Fruit fly (Drosophila melanogaster) whole organism, embryonic: ENCODE data around the gene CG31321.

Experiments
- Atf6 ChIP-seq: fragments of 200-800 bp; sonication (Bioruptor generic); IDR thresholded peaks from 2 replicates; pipeline ENCODE4 v1.3.6; 2022; ENCODE audit warnings: missing biosample characterization, missing genetic modification characterization
- BtbVII ChIP-seq: fragments of 200-800 bp; sonication (Bioruptor generic); optimal IDR thresholded peaks from 3 replicates; lab custom pipeline; 2017; ENCODE audit warnings: missing biosample characterization, mild to moderate bottlenecking, missing genetic modification characterization
- CG10209 ChIP-seq: fragments of 200-800 bp; sonication (Bioruptor generic); optimal IDR thresholded peaks from 3 replicates; lab custom pipeline; 2017; ENCODE audit warnings: missing biosample characterization, mild to moderate bottlenecking, missing genetic modification characterization, missing genetic modification reagents
- CG1024 ChIP-seq: fragments of 200-800 bp; sonication (Bioruptor generic); IDR thresholded peaks from 2 replicates; pipeline ENCODE4 v1.3.6; 2022; ENCODE audit warnings: missing biosample characterization, missing genetic modification characterization
- CG10267 ChIP-seq: fragments of 200-800 bp; sonication (Bioruptor generic); optimal IDR thresholded peaks from 2 replicates; lab custom pipeline; 2018; ENCODE audit warnings: missing biosample characterization, mild to moderate bottlenecking, missing genetic modification characterization, moderate library complexity
- CG10274 ChIP-seq: fragments of 200-800 bp; sonication (Bioruptor generic); optimal IDR thresholded peaks from 3 replicates; lab custom pipeline; 2017; ENCODE audit warnings: missing biosample characterization, mild to moderate bottlenecking, missing genetic modification characterization
- CG13296 ChIP-seq: fragments of 200-800 bp; sonication (Bioruptor generic); optimal IDR thresholded peaks from 3 replicates; lab custom pipeline; 2018; ENCODE audit warnings: missing biosample characterization, mild to moderate bottlenecking, missing genetic modification characterization
- CG13624 ChIP-seq: fragments of 200-800 bp; sonication (Bioruptor generic); optimal IDR thresholded peaks from 2 replicates; lab custom pipeline; 2016; ENCODE audit warnings: missing biosample characterization, missing genetic modification characterization
- CG17186 ChIP-seq: fragments of 200-800 bp; sonication (Bioruptor generic); optimal IDR thresholded peaks from 3 replicates; lab custom pipeline; 2017; ENCODE audit warnings: missing biosample characterization, missing genetic modification reagents, missing genetic modification characterization
- CG2199 ChIP-seq: fragments of 200-800 bp; sonication (Bioruptor generic); IDR thresholded peaks from 3 replicates; pipeline ENCODE4 v1.3.6; 2022; ENCODE audit warnings: missing biosample characterization, missing genetic modification characterization
- CG2202 ChIP-seq: fragments of 200-800 bp; sonication (Bioruptor generic); optimal IDR thresholded peaks from 2 replicates; lab custom pipeline; 2018; ENCODE audit warnings: missing biosample characterization, mild to moderate bottlenecking, missing genetic modification characterization
- CG32772 ChIP-seq: fragments of 200-800 bp; sonication (Bioruptor generic); IDR thresholded peaks from 2 replicates; pipeline ENCODE4 v1.3.6; 2022; ENCODE audit warnings: missing biosample characterization, missing genetic modification characterization
- CG3281 ChIP-seq: fragments of 200-800 bp; sonication (Bioruptor generic); optimal IDR thresholded peaks from 3 replicates; lab custom pipeline; 2017; ENCODE audit warnings: missing biosample characterization, mild to moderate bottlenecking, missing genetic modification characterization
- CG4328 ChIP-seq: fragments of 200-800 bp; sonication (Bioruptor generic); optimal IDR thresholded peaks from 3 replicates; lab custom pipeline; 2017; ENCODE audit warnings: missing biosample characterization, missing genetic modification reagents, missing genetic modification characterization
- CG4617 ChIP-seq: fragments of 200-800 bp; sonication (Bioruptor generic); optimal IDR thresholded peaks from 3 replicates; lab custom pipeline; 2016; ENCODE audit warnings: missing biosample characterization, missing genetic modification characterization, borderline replicate concordance
- CG7745 ChIP-seq: fragments of 200-800 bp; sonication (Bioruptor generic); optimal IDR thresholded peaks from 2 replicates; lab custom pipeline; 2018; ENCODE audit warnings: missing biosample characterization, mild to moderate bottlenecking, missing genetic modification characterization, moderate library complexity
- CG8290 ChIP-seq, 3 experiments: fragments of 200-800 bp; sonication (Bioruptor generic); optimal IDR thresholded peaks; 2 replicates each; lab custom pipeline; 2016 to 2019; ENCODE audit warnings: missing biosample characterization in 3 of 3, missing genetic modification characterization in 3 of 3, mild to moderate bottlenecking in 2 of 3, moderate library complexity in 1 of 3
- CG9437 ChIP-seq: fragments of 200-800 bp; sonication (Bioruptor generic); optimal IDR thresholded peaks from 2 replicates; lab custom pipeline; 2018; ENCODE audit warnings: missing biosample characterization, mild to moderate bottlenecking, missing genetic modification characterization
- CTCF ChIP-seq: fragments of 200-800 bp; sonication (Bioruptor generic); optimal IDR thresholded peaks from 2 replicates; lab custom pipeline; 2017; ENCODE audit warnings: missing biosample characterization, mild to moderate bottlenecking, missing genetic modification characterization, moderate library complexity
- Dp ChIP-seq: fragments of 200-800 bp; sonication (Bioruptor generic); optimal IDR thresholded peaks from 2 replicates; lab custom pipeline; 2018; ENCODE audit warnings: missing biosample characterization, mild to moderate bottlenecking, missing genetic modification characterization, moderate library complexity
- Dref ChIP-seq: fragments of 200-800 bp; sonication (Bioruptor generic); IDR thresholded peaks from 2 replicates; pipeline ENCODE4 v1.3.6; 2022; ENCODE audit warnings: missing biosample characterization, missing genetic modification characterization
- E2f2 ChIP-seq: fragments of 200-800 bp; sonication (Bioruptor generic); IDR thresholded peaks from 2 replicates; pipeline ENCODE4 v1.3.6; 2022; ENCODE audit warnings: missing biosample characterization, missing genetic modification characterization
- Elba2 ChIP-seq: fragments of 200-800 bp; sonication (Bioruptor generic); optimal IDR thresholded peaks from 3 replicates; lab custom pipeline; 2016; ENCODE audit warnings: missing biosample characterization, missing genetic modification characterization
- Fer3 ChIP-seq: fragments of 200-800 bp; sonication (Bioruptor generic); optimal IDR thresholded peaks from 2 replicates; lab custom pipeline; 2018; ENCODE audit warnings: missing biosample characterization, mild to moderate bottlenecking, missing genetic modification characterization, moderate library complexity
- Hsf ChIP-seq: fragments of 200-800 bp; sonication (Bioruptor generic); optimal IDR thresholded peaks from 3 replicates; lab custom pipeline; 2016; ENCODE audit warnings: missing biosample characterization, missing genetic modification characterization
- Mes4 ChIP-seq: fragments of 200-800 bp; sonication (Bioruptor generic); optimal IDR thresholded peaks from 2 replicates; lab custom pipeline; 2016; ENCODE audit warnings: missing biosample characterization, missing genetic modification characterization
- Myb ChIP-seq: fragments of 200-800 bp; sonication (Bioruptor generic); optimal IDR thresholded peaks from 2 replicates; lab custom pipeline; 2016; ENCODE audit warnings: missing biosample characterization, missing genetic modification characterization
- ac ChIP-seq: fragments of 200-800 bp; sonication (Bioruptor generic); optimal IDR thresholded peaks from 3 replicates; lab custom pipeline; 2017; ENCODE audit warnings: missing biosample characterization, mild to moderate bottlenecking, missing genetic modification characterization
- ara ChIP-seq: fragments of 200-800 bp; sonication (Bioruptor generic); IDR thresholded peaks from 2 replicates; pipeline ENCODE4 v1.3.6; 2022; ENCODE audit warnings: missing biosample characterization, missing genetic modification characterization
- ash1 ChIP-seq: fragments of 200-800 bp; sonication (Bioruptor generic); optimal IDR thresholded peaks from 2 replicates; lab custom pipeline; 2018; ENCODE audit warnings: missing biosample characterization, mild to moderate bottlenecking, missing genetic modification characterization
- ci ChIP-seq: fragments of 200-800 bp; sonication (Bioruptor generic); IDR thresholded peaks from 3 replicates; pipeline ENCODE4 v1.3.6; 2022; ENCODE audit warnings: missing biosample characterization, missing genetic modification characterization
- ham ChIP-seq: fragments of 200-800 bp; sonication (Bioruptor generic); IDR thresholded peaks from 2 replicates; pipeline ENCODE4 v1.3.6; 2022; ENCODE audit warnings: missing biosample characterization, missing genetic modification characterization
- ind ChIP-seq: fragments of 200-800 bp; sonication (Bioruptor generic); optimal IDR thresholded peaks from 3 replicates; lab custom pipeline; 2016; ENCODE audit warnings: missing biosample characterization, missing genetic modification characterization
- lilli ChIP-seq: fragments of 200-800 bp; sonication (Bioruptor generic); optimal IDR thresholded peaks from 3 replicates; lab custom pipeline; 2016; ENCODE audit warnings: missing biosample characterization, missing genetic modification characterization
- lov ChIP-seq, 2 experiments: fragments of 200-800 bp in 1 of 2; fragments of >200 bp in 1 of 2; sonication (Bioruptor generic) in 1 of 2; IDR thresholded peaks in 1 of 2; optimal IDR thresholded peaks in 1 of 2; 2 replicates in 1 of 2; 3 replicates in 1 of 2; pipeline versions ENCODE4 v1.3.6 to Lab custom; 2017 to 2022; ENCODE audit warnings: missing biosample characterization in 1 of 2, missing genetic modification characterization in 1 of 2
- onecut ChIP-seq: fragments of 200-800 bp; sonication (Bioruptor generic); IDR thresholded peaks from 2 replicates; pipeline ENCODE4 v1.3.6; 2022; ENCODE audit warnings: missing biosample characterization, missing genetic modification characterization
- pan ChIP-seq, 4 experiments: fragments of >200 bp in 3 of 4; fragments of 200-800 bp in 1 of 4; sonication (Bioruptor generic) in 1 of 4; optimal IDR thresholded peaks in 3 of 4; IDR thresholded peaks in 1 of 4; 2 replicates each; pipeline versions ENCODE4 v1.3.6 to Lab custom; 2017 to 2022; ENCODE audit warnings: missing biosample characterization in 2 of 4, missing genetic modification characterization in 2 of 4, mixed read lengths in 1 of 4
- row ChIP-seq: fragments of 200-800 bp; sonication (Bioruptor generic); IDR thresholded peaks from 3 replicates; pipeline ENCODE4 v1.3.6; 2022; ENCODE audit warnings: missing biosample characterization, missing genetic modification characterization
- sc ChIP-seq, 3 experiments: fragments of >200 bp in 2 of 3; fragments of 200-800 bp in 1 of 3; sonication (Bioruptor generic) in 1 of 3; optimal IDR thresholded peaks; 2 replicates in 2 of 3; 3 replicates in 1 of 3; lab custom pipeline; 2017; ENCODE audit warnings: mild to moderate bottlenecking in 1 of 3, missing biosample characterization in 1 of 3, missing genetic modification characterization in 1 of 3, missing genetic modification reagents in 1 of 3

CG31321 gene

DNA sequence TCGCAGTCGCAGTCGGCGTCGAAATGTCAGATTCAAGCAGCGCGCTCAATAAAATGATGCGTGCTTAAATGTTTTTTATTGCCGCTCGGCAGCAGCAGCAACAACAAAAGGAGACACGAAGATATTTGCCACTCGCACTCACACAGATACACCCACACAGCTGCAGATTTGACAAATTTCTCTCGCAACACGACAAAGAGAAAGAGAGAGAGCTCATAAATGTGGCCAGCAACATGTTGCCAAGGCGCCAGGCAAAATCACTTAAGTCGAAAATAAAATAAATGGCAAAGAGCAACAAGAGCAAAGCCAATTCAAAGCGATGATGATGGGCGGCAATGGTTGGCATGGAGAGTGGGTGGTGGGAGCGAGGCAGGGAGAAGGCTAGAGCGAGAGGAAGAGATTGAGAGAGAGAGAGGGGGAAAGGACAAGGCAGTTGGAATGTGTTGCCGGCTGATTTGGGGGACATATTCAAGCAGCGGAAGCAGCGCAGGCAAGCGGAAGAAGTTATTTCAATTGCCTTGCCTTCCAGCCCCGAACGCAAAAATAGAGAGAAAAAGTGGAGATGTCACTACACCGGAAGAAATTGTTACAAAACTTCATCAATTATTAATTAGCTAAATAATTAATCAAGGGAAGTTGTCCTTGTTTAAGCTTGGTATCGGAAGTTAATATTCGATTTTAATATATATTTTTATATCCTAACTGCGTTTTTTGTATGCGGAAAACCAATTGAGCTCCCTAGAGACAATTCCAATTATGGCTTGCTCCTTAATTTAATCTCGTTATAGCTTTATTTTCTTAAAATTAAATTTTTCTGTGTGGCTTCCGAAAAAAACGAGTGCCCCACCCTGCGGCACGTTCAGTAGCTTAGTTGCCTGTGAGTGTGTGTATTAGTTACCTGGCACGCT, 36.9 kb downstream of the CG31321 start (continued):
- no peak for TF ChIP-seq pan (optimal IDR thresholded peaks at IDR 0.05; lab: Kevin White, UChicago)
- peak in 1 of 2 experiments; percentile 61 for TF ChIP-seq pan (GFP tag; optimal IDR thresholded peaks at IDR 0.05 in 1 of 2, IDR thresholded peaks at IDR 0.05 in 1 of 2)
- TF ChIP-seq Elba2 (GFP tag; lab: Kevin White, UChicago), result no peak
- TF ChIP-seq Dref (GFP tag; lab: Robert Waterston, UW), result no peak
- peak; percentile 5 for TF ChIP-seq CG9437 (GFP tag; lab: Kevin White, UChicago)
- no peak for TF ChIP-seq Mes4 (GFP tag; lab: Kevin White, UChicago)
- no peak for TF ChIP-seq CG17186 (GFP tag; lab: Kevin White, UChicago)
- no peak for TF ChIP-seq ash1
- peak; percentile 44 for TF ChIP-seq CG10274 (GFP tag; lab: Kevin White, UChicago)
- no peak for TF ChIP-seq CG8290 (GFP tag; optimal IDR thresholded peaks at IDR 0.05; lab: Kevin White, UChicago)
- TF ChIP-seq CG8290 (tag; optimal IDR thresholded peaks at IDR 0.05; lab: Kevin White, UChicago), result no peak
- TF ChIP-seq lilli (GFP tag; lab: Kevin White, UChicago), result peak; percentile 61
- TF ChIP-seq ara (GFP tag; lab: Robert Waterston, UW), result no peak
- no peak for TF ChIP-seq CG2202 (tag; lab: Kevin White, UChicago)
- TF ChIP-seq CG10267 (tag; lab: Kevin White, UChicago), result peak; percentile 38
- peak; percentile 65 for TF ChIP-seq CG10209 (GFP tag; lab: Kevin White, UChicago)
- TF ChIP-seq Myb (GFP tag; lab: Kevin White, UChicago), result no peak
- TF ChIP-seq CG13624 (GFP tag; lab: Kevin White, UChicago), result peak; percentile 21
- TF ChIP-seq CG13296 (GFP tag; lab: Kevin White, UChicago), result peak; percentile 28
- TF ChIP-seq Dp (GFP tag; lab: Kevin White, UChicago), result no peak
- no peak for TF ChIP-seq ham (GFP tag; lab: Robert Waterston, UW)
- TF ChIP-seq Fer3 (tag; lab: Kevin White, UChicago), result peak; percentile 56
- no peak for TF ChIP-seq CG7745 (tag; lab: Kevin White, UChicago)
- 0 out of 2 replicates have a peak, but pooled peaks have one; percentile 40 for TF ChIP-seq Atf6 (GFP tag; lab: Robert Waterston, UW)
- peak; percentile 5 for TF ChIP-seq CTCF (GFP tag; lab: Kevin White, UChicago)
- TF ChIP-seq sc (optimal IDR thresholded peaks at IDR 0.05; lab: Kevin White, UChicago), result no peak
- TF ChIP-seq sc (GFP tag; optimal IDR thresholded peaks at IDR 0.05; lab: Kevin White, UChicago), result peak; percentile 10
- TF ChIP-seq CG4617 (GFP tag; lab: Kevin White, UChicago), result no peak
- peak; percentile 20 for TF ChIP-seq Hsf
- TF ChIP-seq CG32772 (GFP tag; lab: Robert Waterston, UW), result 0 out of 2 replicates have a peak, but pooled peaks have one; percentile 13
- peak; percentile 34; the same call in 1 of the 2 replicates for TF ChIP-seq E2f2 (GFP tag; lab: Robert Waterston, UW)
- peak; percentile 75 for TF ChIP-seq CG3281
- TF ChIP-seq CG2199, result peak; percentile 61; the same call in 1 of the 3 replicates
- peak; percentile 56; the same call in 2 of the 3 replicates for TF ChIP-seq row
- TF ChIP-seq CG1024, result no peak
- TF ChIP-seq ci, result no peak; the same call in 2 of the 3 replicates
- TF ChIP-seq CG4328 (GFP tag; lab: Kevin White, UChicago), result no peak
- TF ChIP-seq ind (GFP tag; lab: Kevin White, UChicago), result peak; percentile 48
- no peak for TF ChIP-seq lov (optimal IDR thresholded peaks at IDR 0.05; lab: Kevin White, UChicago)
- no peak for TF ChIP-seq lov (GFP tag; IDR thresholded peaks at IDR 0.05; lab: Robert Waterston, UW)
- no peak for TF ChIP-seq ac (GFP tag; lab: Kevin White, UChicago)
- TF ChIP-seq onecut (GFP tag; lab: Robert Waterston, UW), result 0 out of 2 replicates have a peak, but pooled peaks have one; percentile 11
- TF ChIP-seq BtbVII (GFP tag; lab: Kevin White, UChicago), result peak; percentile 74
- TF ChIP-seq, all 482 proteins: peak for 215
